Fruit fly (Drosophila melanogaster): Measurements from ENCODE around the gene Gr8a.

Gene Gr8a

dm6 chrX:9196362-9196761, 30.6 kb upstream of the Gr8a start, which contains the start of gene CG12118 (continued):
- TF ChIP-seq CG6254 (GFP tag; optimal IDR thresholded peaks at IDR 0.05) (peak; percentile 41), CG7987 (GFP tag; optimal IDR thresholded peaks at IDR 0.05) (peak; percentile 44), CG2875 (GFP tag; optimal IDR thresholded peaks at IDR 0.05) (peak; percentile 44), CG6689 (GFP tag; IDR thresholded peaks at IDR 0.05) (peak; percentile 80), ATbp (GFP tag; optimal IDR thresholded peaks at IDR 0.05) (peak; percentile 30), bowl (GFP tag; IDR thresholded peaks at IDR 0.05) (no peak), trh (GFP tag; optimal IDR thresholded peaks at IDR 0.05) (peak; percentile 79), Jarid2 (GFP tag; optimal IDR thresholded peaks at IDR 0.05) (no peak), CG18599 (GFP tag; optimal IDR thresholded peaks at IDR 0.05) (peak; percentile 72), fd96Cb (tag; optimal IDR thresholded peaks at IDR 0.05) (peak; percentile 67), CG4730 (GFP tag; IDR thresholded peaks at IDR 0.05) (peak; percentile 59; the same call in 1 of the 2 replicates), twi (tag; optimal IDR thresholded peaks at IDR 0.05) (peak; percentile 22), ase (GFP tag; IDR thresholded peaks at IDR 0.05) (peak; percentile 71; the same call in 2 of the 3 replicates), CG11247 (GFP tag; IDR thresholded peaks at IDR 0.05) (peak; percentile 83), CG15514 (GFP tag; optimal IDR thresholded peaks at IDR 0.05) (peak; percentile 88), CG32772 (GFP tag; IDR thresholded peaks at IDR 0.05) (peak; percentile 75), Meics (GFP tag; optimal IDR thresholded peaks at IDR 0.05) (peak; percentile 73), CG33557 (GFP tag; optimal IDR thresholded peaks at IDR 0.05) (peak; percentile 64), crol (GFP tag; IDR thresholded peaks at IDR 0.05) (no peak), Hey (tag; optimal IDR thresholded peaks at IDR 0.05) (no peak), grn (GFP tag; optimal IDR thresholded peaks at IDR 0.05) (peak; percentile 21), NC2β (GFP tag; optimal IDR thresholded peaks at IDR 0.05) (peak; percentile 46), hkb (optimal IDR thresholded peaks at IDR 0.05) (no peak), hkb (GFP tag; IDR thresholded peaks at IDR 0.05) (peak; percentile 83), Mes4 (GFP tag; optimal IDR thresholded peaks at IDR 0.05) (no peak), lbe (GFP tag; optimal IDR thresholded peaks at IDR 0.05) (peak; percentile 84), CG10543 (GFP tag; optimal IDR thresholded peaks at IDR 0.05) (peak; percentile 50), tio (GFP tag; optimal IDR thresholded peaks at IDR 0.05) (peak; percentile 76), HmgD (GFP tag; optimal IDR thresholded peaks at IDR 0.05) (no peak), ken (GFP tag; IDR thresholded peaks at IDR 0.05) (peak; percentile 87), CG6683 (GFP tag; optimal IDR thresholded peaks at IDR 0.05) (peak; percentile 45), CG2199 (GFP tag; IDR thresholded peaks at IDR 0.05) (no peak), CG17186 (GFP tag; optimal IDR thresholded peaks at IDR 0.05) (peak; percentile 38), Hr51 (GFP tag; optimal IDR thresholded peaks at IDR 0.05) (peak; percentile 53 to 80), Taf1 (GFP tag; IDR thresholded peaks at IDR 0.05) (no peak), Dek (tag; optimal IDR thresholded peaks at IDR 0.05) (peak; percentile 62), CG2116 (GFP tag; optimal IDR thresholded peaks at IDR 0.05) (peak; percentile 88), CG1832 (GFP tag; optimal IDR thresholded peaks at IDR 0.05) (no peak), fd3F (GFP tag; optimal IDR thresholded peaks at IDR 0.05) (peak; percentile 63), Abd-B (GFP tag; optimal IDR thresholded peaks at IDR 0.05) (peak; percentile 63), CG3407 (GFP tag; optimal IDR thresholded peaks at IDR 0.05) (peak; percentile 48), schlank (tag; optimal IDR thresholded peaks at IDR 0.05) (no peak), Hr78 (GFP tag; optimal IDR thresholded peaks at IDR 0.05) (no peak), sc (optimal IDR thresholded peaks at IDR 0.05) (no peak), sc (GFP tag; optimal IDR thresholded peaks at IDR 0.05) (peak; percentile 46), CrebB (tag; optimal IDR thresholded peaks at IDR 0.05) (no peak), CG2120 (GFP tag; optimal IDR thresholded peaks at IDR 0.05) (peak; percentile 86), ham (GFP tag; IDR thresholded peaks at IDR 0.05) (peak; percentile 33; the same call in 1 of the 2 replicates), gsb-n (tag; optimal IDR thresholded peaks at IDR 0.05) (peak; percentile 56), Dref (GFP tag; IDR thresholded peaks at IDR 0.05) (peak; percentile 63), CG18262 (tag; optimal IDR thresholded peaks at IDR 0.05) (peak; percentile 76)

All from whole organism, embryonic.